Worm (Caenorhabditis elegans): ENCODE data around the gene cgt-1.

cgt-1 gene

DNA sequence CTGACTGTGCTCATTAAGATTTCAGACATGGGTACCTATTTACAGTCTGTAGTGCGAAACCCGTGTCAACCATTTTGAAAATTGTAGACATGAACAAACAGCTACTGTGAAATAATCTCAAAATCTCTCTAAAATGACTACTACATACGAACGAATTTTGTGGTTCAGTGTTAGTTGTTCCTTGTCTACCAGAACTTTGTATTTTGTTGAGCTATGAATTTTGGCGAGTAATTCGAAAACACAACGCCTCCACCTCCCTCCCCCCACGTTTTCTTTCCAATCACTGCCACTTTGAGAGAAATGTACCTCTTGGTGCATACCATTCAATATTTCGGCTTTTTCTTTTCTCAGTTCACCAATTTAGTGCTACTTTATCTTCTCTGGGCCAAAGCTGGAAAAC, 4.0 kb upstream of the cgt-1 start, which contains the start of gene T06C12.11:
Gene T06C12.11 (plus strand): TSS at position 301 of the 400 bp plus-strand sequence.
- TF ChIP-seq nhr-23 (tag; optimal IDR thresholded peaks at IDR 0.05) = no peak
- no peak for TF ChIP-seq lin-11 (tag; optimal IDR thresholded peaks at IDR 0.05)
- TF ChIP-seq R02D3.7 (tag; optimal IDR thresholded peaks at IDR 0.05) = no peak
- TF ChIP-seq nhr-237 (tag; optimal IDR thresholded peaks at IDR 0.05) = no peak
- no peak for TF ChIP-seq peb-1 (tag; optimal IDR thresholded peaks at IDR 0.05)
- no peak for TF ChIP-seq aly-2 (tag; optimal IDR thresholded peaks at IDR 0.05)
- no peak for TF ChIP-seq nhr-21 (tag; optimal IDR thresholded peaks at IDR 0.05)
- TF ChIP-seq lin-13 (GFP tag; optimal IDR thresholded peaks at IDR 0.05) = no peak
- no peak for TF ChIP-seq snpc-4 (tag; optimal IDR thresholded peaks at IDR 0.05)
- no peak for TF ChIP-seq nhr-6 (tag; optimal IDR thresholded peaks at IDR 0.05)
- no peak for TF ChIP-seq unc-62 (GFP tag; optimal IDR thresholded peaks at IDR 0.05)
- TF ChIP-seq C34F6.9 (tag; optimal IDR thresholded peaks at IDR 0.05) = no peak
- no peak for TF ChIP-seq nhr-11 (tag; optimal IDR thresholded peaks at IDR 0.05)
- no peak for TF ChIP-seq dmd-4 (tag; optimal IDR thresholded peaks at IDR 0.05)
- no peak for TF ChIP-seq nhr-129 (tag; optimal IDR thresholded peaks at IDR 0.05)
- TF ChIP-seq elt-1 (tag; optimal IDR thresholded peaks at IDR 0.05) = no peak
- TF ChIP-seq mdl-1 (tag; optimal IDR thresholded peaks at IDR 0.05) = no peak
- no peak for TF ChIP-seq sem-4 (tag; optimal IDR thresholded peaks at IDR 0.05)
- TF ChIP-seq mbf-1 (tag; optimal IDR thresholded peaks at IDR 0.05) = no peak
- no peak for TF ChIP-seq elt-3 (tag; optimal IDR thresholded peaks at IDR 0.05)

DNA sequence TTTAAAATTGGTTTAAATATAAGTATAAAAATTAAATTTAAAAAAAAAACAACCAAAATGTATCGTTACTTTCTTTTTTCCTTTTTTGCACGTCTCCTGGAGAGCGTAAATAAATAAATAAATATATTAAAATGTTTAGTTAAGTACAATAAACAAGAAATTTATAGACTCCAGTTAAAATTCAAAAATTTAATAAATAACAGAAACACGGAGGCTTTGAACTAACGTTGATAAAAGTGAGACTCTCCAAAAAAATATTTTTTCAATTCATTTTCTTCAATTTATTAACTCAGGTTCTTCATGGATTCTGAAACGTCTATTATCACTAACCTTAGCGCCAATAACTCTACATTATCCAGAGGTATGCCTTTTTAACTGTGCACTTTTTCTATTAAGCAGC, 3.1 kb upstream of the cgt-1 start, which contains the start of gene T06C12.12:
Gene T06C12.12 (plus strand): TSS at position 301 of the 400 bp plus-strand sequence.
- TF ChIP-seq lin-13 (GFP tag; optimal IDR thresholded peaks at IDR 0.05) (no peak), lin-11 (tag; optimal IDR thresholded peaks at IDR 0.05) (no peak), nhr-12 (tag; optimal IDR thresholded peaks at IDR 0.05) (no peak), elt-3 (tag; optimal IDR thresholded peaks at IDR 0.05) (no peak), sma-3 (GFP tag; optimal IDR thresholded peaks at IDR 0.05) (no peak), skn-1 (tag; optimal IDR thresholded peaks at IDR 0.05) (no peak), nhr-25 (tag; optimal IDR thresholded peaks at IDR 0.05) (no peak), lin-39 (tag; optimal IDR thresholded peaks at IDR 0.05) (no peak), elt-1 (tag; optimal IDR thresholded peaks at IDR 0.05) (no peak), sma-9 (GFP tag; optimal IDR thresholded peaks at IDR 0.05) (no peak), sma-9 (tag; optimal IDR thresholded peaks at IDR 0.05) (no peak), nhr-237 (tag; optimal IDR thresholded peaks at IDR 0.05) (no peak)

DNA sequence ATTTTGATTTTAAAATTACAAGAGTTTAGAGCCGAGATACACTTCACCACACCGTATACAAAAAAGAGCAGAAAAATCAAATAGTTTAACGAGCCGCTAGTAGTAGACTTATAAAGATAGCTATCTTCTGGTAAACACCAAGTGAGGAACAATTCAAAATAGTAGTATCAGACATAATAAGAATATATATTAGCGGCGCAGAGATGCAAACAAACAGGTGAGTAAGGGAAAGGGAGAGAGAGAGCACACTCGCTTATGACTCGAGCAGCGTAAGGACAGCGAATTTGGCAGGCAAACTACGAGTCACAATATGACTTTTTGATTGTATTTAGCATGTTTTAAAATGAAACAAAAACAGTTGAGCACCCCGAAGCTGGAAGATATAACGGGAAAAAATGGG, 2.6 kb upstream of the cgt-1 start:
- TF ChIP-seq sma-9 (GFP tag; optimal IDR thresholded peaks at IDR 0.05) (peak; percentile 10), sma-9 (tag; optimal IDR thresholded peaks at IDR 0.05) (no peak), ceh-82 (tag; optimal IDR thresholded peaks at IDR 0.05) (no peak), fos-1 (tag; optimal IDR thresholded peaks at IDR 0.05) (peak; percentile 84)

DNA sequence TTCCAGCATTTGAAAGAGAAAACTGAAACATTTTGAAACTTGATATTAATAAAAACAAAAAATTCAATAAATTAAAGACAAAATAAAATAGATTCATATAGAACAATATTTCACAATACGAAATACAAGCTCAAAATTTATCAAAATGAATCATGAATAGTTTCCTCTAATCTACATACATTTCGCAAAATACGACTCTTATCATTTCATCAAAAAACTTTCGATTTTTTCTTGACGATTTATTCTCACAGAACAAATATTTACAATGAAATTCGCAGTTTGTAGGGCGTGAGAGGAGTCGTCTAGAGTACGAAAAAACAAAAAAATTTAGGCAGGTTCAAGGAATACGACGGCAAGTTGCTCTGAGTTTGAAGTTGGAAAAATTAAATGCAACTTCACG, 1.5 kb upstream of the cgt-1 start:
- TF ChIP-seq alr-1 (tag; optimal IDR thresholded peaks at IDR 0.05) (no peak), fos-1 (tag; optimal IDR thresholded peaks at IDR 0.05) (peak; percentile 88)

DNA sequence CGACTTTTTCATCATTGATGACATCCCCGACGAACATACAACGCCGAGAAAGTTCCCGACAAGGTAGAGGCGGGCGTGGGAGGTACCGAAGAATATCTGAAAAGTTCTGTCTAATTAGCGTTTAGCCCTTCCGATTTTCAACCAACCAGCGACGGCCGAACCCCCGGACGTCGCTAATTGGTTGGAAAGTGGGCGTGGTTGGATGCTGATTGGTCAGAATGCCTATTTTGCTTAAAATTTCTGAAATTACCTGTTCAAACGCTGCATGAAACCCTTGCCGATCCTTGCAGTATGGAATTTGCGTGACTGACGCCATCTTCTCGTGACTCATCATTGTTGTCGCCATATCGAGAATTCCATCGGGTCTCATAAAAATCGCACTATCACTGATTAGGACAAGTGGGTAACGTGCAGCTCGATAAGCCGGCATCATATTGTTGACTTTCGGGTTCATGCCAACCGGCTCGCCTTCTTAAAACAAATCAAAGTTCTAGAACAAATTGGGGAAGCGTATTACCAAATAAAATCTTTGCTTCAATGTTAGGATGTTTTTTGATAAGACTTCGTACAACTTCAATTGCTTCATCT, 849 bp downstream of the cgt-1 start:
- TF ChIP-seq sem-4 (tag; optimal IDR thresholded peaks at IDR 0.05) (no peak), nhr-129 (tag; optimal IDR thresholded peaks at IDR 0.05) (peak; percentile 29), snpc-4 (tag; optimal IDR thresholded peaks at IDR 0.05) (no peak), sma-9 (GFP tag; optimal IDR thresholded peaks at IDR 0.05) (peak; percentile 71), sma-9 (tag; optimal IDR thresholded peaks at IDR 0.05) (no peak), gmeb-1 (tag; optimal IDR thresholded peaks at IDR 0.05) (peak; percentile 25), F13H6.1 (tag; optimal IDR thresholded peaks at IDR 0.05) (no peak), fos-1 (tag; optimal IDR thresholded peaks at IDR 0.05) (peak; percentile 93)

DNA sequence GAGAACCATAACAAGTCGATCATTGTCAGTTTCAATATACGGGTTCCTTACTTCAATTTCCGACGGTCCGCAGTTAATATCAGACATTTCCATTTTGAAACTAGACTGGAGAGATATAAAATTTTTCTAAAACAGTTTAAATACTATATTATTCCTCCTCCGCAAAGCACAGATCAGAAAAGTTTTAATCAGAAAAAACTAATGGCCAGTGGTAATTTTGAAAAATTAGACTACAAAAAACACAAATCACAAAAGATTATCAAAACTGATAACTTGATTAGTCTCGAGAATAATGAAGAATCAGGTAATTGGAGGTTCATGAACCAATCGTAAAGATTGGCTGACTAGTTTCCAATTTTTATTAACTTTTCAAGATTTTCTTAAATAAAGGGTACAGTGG, 2.7 kb downstream of the cgt-1 start, which contains the start of gene T06C12.9:
Gene T06C12.9 (minus strand): TSS at position 101 of the 400 bp plus-strand sequence.
- TF ChIP-seq nhr-21 (tag; optimal IDR thresholded peaks at IDR 0.05) (no peak), lin-13 (GFP tag; optimal IDR thresholded peaks at IDR 0.05) (no peak), C34F6.9 (tag; optimal IDR thresholded peaks at IDR 0.05) (no peak), lin-11 (tag; optimal IDR thresholded peaks at IDR 0.05) (no peak), sem-4 (tag; optimal IDR thresholded peaks at IDR 0.05) (no peak), nhr-23 (tag; optimal IDR thresholded peaks at IDR 0.05) (no peak)
